Fruit fly (Drosophila melanogaster) whole organism, embryonic: ENCODE measurements around the gene kdn.

Source experiments
- Adf1 ChIP-seq: fragments of 200-800 bp; sonication (Bioruptor generic); IDR thresholded peaks from 2 replicates; pipeline ENCODE4 v1.3.6; 2022; ENCODE audit warnings: missing biosample characterization, missing genetic modification characterization
- Aef1 ChIP-seq: fragments of 200-800 bp; sonication (Bioruptor generic); IDR thresholded peaks from 3 replicates; pipeline ENCODE4 v1.3.6; 2022; ENCODE audit warnings: missing biosample characterization, missing genetic modification characterization
- Atf6 ChIP-seq: fragments of 200-800 bp; sonication (Bioruptor generic); IDR thresholded peaks from 2 replicates; pipeline ENCODE4 v1.3.6; 2022; ENCODE audit warnings: missing biosample characterization, missing genetic modification characterization
- CG10462 ChIP-seq: fragments of 200-800 bp; sonication (Bioruptor generic); optimal IDR thresholded peaks from 2 replicates; lab custom pipeline; 2016; ENCODE audit warnings: missing biosample characterization, missing genetic modification characterization
- CG12236 ChIP-seq: fragments of 200-800 bp; sonication (Bioruptor generic); optimal IDR thresholded peaks from 2 replicates; lab custom pipeline; 2016; ENCODE audit warnings: missing biosample characterization, missing genetic modification characterization
- CG15073 ChIP-seq: fragments of 200-800 bp; sonication (Bioruptor generic); optimal IDR thresholded peaks from 2 replicates; lab custom pipeline; 2016; ENCODE audit warnings: missing biosample characterization, missing genetic modification characterization
- CG1603 ChIP-seq: fragments of 200-800 bp; sonication (Bioruptor generic); optimal IDR thresholded peaks from 2 replicates; lab custom pipeline; 2019; ENCODE audit warnings: missing biosample characterization, mild to moderate bottlenecking, missing genetic modification characterization, moderate library complexity
- CG16779 ChIP-seq: fragments of 200-800 bp; sonication (Bioruptor generic); IDR thresholded peaks from 2 replicates; pipeline ENCODE4 v1.3.6; 2022; ENCODE audit warnings: missing biosample characterization, missing genetic modification characterization
- CG16815 ChIP-seq: fragments of 200-800 bp; sonication (Bioruptor generic); optimal IDR thresholded peaks from 3 replicates; lab custom pipeline; 2017; ENCODE audit warnings: missing biosample characterization, mild to moderate bottlenecking, missing genetic modification characterization
- CG17359 ChIP-seq: fragments of 200-800 bp; sonication (Bioruptor generic); optimal IDR thresholded peaks from 3 replicates; lab custom pipeline; 2018; ENCODE audit warnings: missing biosample characterization, mild to moderate bottlenecking, missing genetic modification characterization, moderate library complexity
- CG17912 ChIP-seq: fragments of 200-800 bp; sonication (Bioruptor generic); optimal IDR thresholded peaks from 2 replicates; lab custom pipeline; 2018; ENCODE audit warnings: missing biosample characterization, mild to moderate bottlenecking, missing genetic modification characterization
- CG31365 ChIP-seq: fragments of 200-800 bp; sonication (Bioruptor generic); optimal IDR thresholded peaks from 2 replicates; lab custom pipeline; 2018; ENCODE audit warnings: missing biosample characterization, mild to moderate bottlenecking, missing genetic modification characterization
- CG3281 ChIP-seq: fragments of 200-800 bp; sonication (Bioruptor generic); optimal IDR thresholded peaks from 3 replicates; lab custom pipeline; 2017; ENCODE audit warnings: missing biosample characterization, mild to moderate bottlenecking, missing genetic modification characterization
- CG42726 ChIP-seq: fragments of 200-800 bp; sonication (Bioruptor generic); IDR thresholded peaks from 2 replicates; pipeline ENCODE4 v1.3.6; 2022; ENCODE audit warnings: missing biosample characterization, missing genetic modification characterization; ENCODE audit not compliant: partially characterized antibody
- CG6254 ChIP-seq: fragments of 200-800 bp; sonication (Bioruptor generic); optimal IDR thresholded peaks from 3 replicates; lab custom pipeline; 2017; ENCODE audit warnings: mild to moderate bottlenecking, missing biosample characterization, missing genetic modification reagents, missing genetic modification characterization
- CG6272 ChIP-seq: fragments of 200-800 bp; sonication (Bioruptor generic); IDR thresholded peaks from 2 replicates; pipeline ENCODE4 v1.3.6; 2022; ENCODE audit warnings: missing biosample characterization, missing genetic modification characterization
- CG7963 ChIP-seq: fragments of 200-800 bp; sonication (Bioruptor generic); IDR thresholded peaks from 3 replicates; pipeline ENCODE4 v1.3.6; 2022; ENCODE audit warnings: missing biosample characterization, missing genetic modification characterization; ENCODE audit not compliant: partially characterized antibody
- CG8924 ChIP-seq: fragments of 200-800 bp; optimal IDR thresholded peaks from 3 replicates; lab custom pipeline; 2019; ENCODE audit warnings: missing biosample characterization, mild to moderate bottlenecking, missing genetic modification characterization, moderate library complexity
- CG9727 ChIP-seq: fragments of 200-800 bp; sonication (Bioruptor generic); optimal IDR thresholded peaks from 3 replicates; lab custom pipeline; 2017; ENCODE audit warnings: missing biosample characterization, mild to moderate bottlenecking, missing genetic modification characterization
- CTCF ChIP-seq: fragments of 200-800 bp; sonication (Bioruptor generic); optimal IDR thresholded peaks from 2 replicates; lab custom pipeline; 2017; ENCODE audit warnings: missing biosample characterization, mild to moderate bottlenecking, missing genetic modification characterization, moderate library complexity
- D ChIP-seq, 2 experiments: fragments of 200-800 bp in 1 of 2; fragments of >200 bp in 1 of 2; sonication (Bioruptor generic) in 1 of 2; optimal IDR thresholded peaks; 2 replicates in 1 of 2; 3 replicates in 1 of 2; lab custom pipeline; 2017; ENCODE audit warnings: mild to moderate bottlenecking in 1 of 2, missing biosample characterization in 1 of 2, missing genetic modification characterization in 1 of 2, missing genetic modification reagents in 1 of 2
- E2f1 ChIP-seq: fragments of 200-800 bp; sonication (Bioruptor generic); IDR thresholded peaks from 2 replicates; pipeline ENCODE4 v1.3.6; 2022; ENCODE audit warnings: missing biosample characterization, missing genetic modification characterization
- Hand ChIP-seq: fragments of 200-800 bp; sonication (Bioruptor generic); optimal IDR thresholded peaks from 2 replicates; lab custom pipeline; 2017; ENCODE audit warnings: mild to moderate bottlenecking, missing biosample characterization, missing genetic modification reagents, missing genetic modification characterization
- HmgZ ChIP-seq: fragments of 200-800 bp; sonication (Bioruptor generic); optimal IDR thresholded peaks from 2 replicates; lab custom pipeline; 2018; ENCODE audit warnings: missing biosample characterization, mild to moderate bottlenecking, missing genetic modification characterization
- Kr ChIP-seq: fragments of 200-800 bp; sonication (Bioruptor generic); optimal IDR thresholded peaks from 2 replicates; lab custom pipeline; 2017; ENCODE audit warnings: missing biosample characterization, mild to moderate bottlenecking, missing genetic modification characterization
- Scr ChIP-seq: fragments of 200-800 bp; sonication (Bioruptor generic); IDR thresholded peaks from 2 replicates; pipeline ENCODE4 v1.3.6; 2022; ENCODE audit warnings: missing biosample characterization, missing genetic modification characterization; ENCODE audit not compliant: partially characterized antibody
- Sox102F ChIP-seq: fragments of 200-800 bp; sonication (Bioruptor generic); optimal IDR thresholded peaks from 2 replicates; lab custom pipeline; 2018; ENCODE audit warnings: missing biosample characterization, mild to moderate bottlenecking, missing genetic modification characterization, moderate library complexity
- YL-1 ChIP-seq: fragments of 200-800 bp; sonication (Bioruptor generic); optimal IDR thresholded peaks from 3 replicates; lab custom pipeline; 2017; ENCODE audit warnings: missing biosample characterization, mild to moderate bottlenecking, missing genetic modification characterization
- ap ChIP-seq: fragments of 200-800 bp; sonication (Bioruptor generic); IDR thresholded peaks from 2 replicates; pipeline ENCODE4 v1.3.6; 2022; ENCODE audit warnings: missing biosample characterization, missing genetic modification characterization
- danr ChIP-seq: fragments of 200-800 bp; sonication (Bioruptor generic); IDR thresholded peaks from 2 replicates; pipeline ENCODE4 v1.3.6; 2022; ENCODE audit warnings: missing biosample characterization, missing genetic modification characterization
- dmrt11E ChIP-seq: fragments of 200-800 bp; sonication (Bioruptor generic); optimal IDR thresholded peaks from 3 replicates; lab custom pipeline; 2018; ENCODE audit warnings: missing biosample characterization, mild to moderate bottlenecking, missing genetic modification characterization, moderate library complexity
- dmrt99B ChIP-seq: fragments of 200-800 bp; sonication (Bioruptor generic); optimal IDR thresholded peaks from 2 replicates; lab custom pipeline; 2018; ENCODE audit warnings: missing biosample characterization, mild to moderate bottlenecking, missing genetic modification characterization, moderate library complexity
- gcm2 ChIP-seq: fragments of 200-800 bp; sonication (Bioruptor generic); optimal IDR thresholded peaks from 2 replicates; lab custom pipeline; 2016; ENCODE audit warnings: missing biosample characterization, missing genetic modification characterization
- insv ChIP-seq, 2 experiments: fragments of 200-800 bp; sonication (Bioruptor generic); optimal IDR thresholded peaks; 3 replicates each; lab custom pipeline; 2016 to 2018; ENCODE audit warnings: missing biosample characterization in 2 of 2, missing genetic modification characterization in 2 of 2
- jigr1 ChIP-seq: fragments of 200-800 bp; sonication (Bioruptor generic); IDR thresholded peaks from 3 replicates; pipeline ENCODE4 v1.3.6; 2022; ENCODE audit warnings: missing biosample characterization, missing genetic modification characterization
- klu ChIP-seq: fragments of 200-800 bp; sonication (Bioruptor generic); IDR thresholded peaks from 2 replicates; pipeline ENCODE4 v1.3.6; 2022; ENCODE audit warnings: missing biosample characterization, missing genetic modification characterization
- lmd ChIP-seq: fragments of 200-800 bp; sonication (Bioruptor generic); IDR thresholded peaks from 2 replicates; pipeline ENCODE4 v1.3.6; 2022; ENCODE audit warnings: missing biosample characterization, missing genetic modification characterization
- maf-S ChIP-seq: fragments of 200-800 bp; sonication (Bioruptor generic); optimal IDR thresholded peaks from 2 replicates; lab custom pipeline; 2016; ENCODE audit warnings: missing biosample characterization, missing genetic modification characterization
- mirr ChIP-seq: fragments of 200-800 bp; sonication (Bioruptor generic); optimal IDR thresholded peaks from 3 replicates; lab custom pipeline; 2018; ENCODE audit warnings: missing biosample characterization, mild to moderate bottlenecking, missing genetic modification characterization
- nerfin-2 ChIP-seq: fragments of 200-800 bp; sonication (Bioruptor generic); IDR thresholded peaks from 2 replicates; pipeline ENCODE4 v1.3.6; 2022; ENCODE audit warnings: missing biosample characterization, missing genetic modification characterization; ENCODE audit not compliant: partially characterized antibody
- pan ChIP-seq, 4 experiments: fragments of >200 bp in 3 of 4; fragments of 200-800 bp in 1 of 4; sonication (Bioruptor generic) in 1 of 4; optimal IDR thresholded peaks in 3 of 4; IDR thresholded peaks in 1 of 4; 2 replicates each; pipeline versions ENCODE4 v1.3.6 to Lab custom; 2017 to 2022; ENCODE audit warnings: missing biosample characterization in 2 of 4, missing genetic modification characterization in 2 of 4, mixed read lengths in 1 of 4
- peb ChIP-seq: fragments of 200-800 bp; sonication (Bioruptor generic); IDR thresholded peaks from 2 replicates; pipeline ENCODE4 v1.3.6; 2022; ENCODE audit warnings: missing biosample characterization, missing genetic modification characterization
- row ChIP-seq: fragments of 200-800 bp; sonication (Bioruptor generic); IDR thresholded peaks from 3 replicates; pipeline ENCODE4 v1.3.6; 2022; ENCODE audit warnings: missing biosample characterization, missing genetic modification characterization
- run ChIP-seq: fragments of 200-800 bp; sonication (Bioruptor generic); optimal IDR thresholded peaks from 3 replicates; lab custom pipeline; 2018; ENCODE audit warnings: missing biosample characterization, mild to moderate bottlenecking, missing genetic modification characterization
- sc ChIP-seq, 3 experiments: fragments of >200 bp in 2 of 3; fragments of 200-800 bp in 1 of 3; sonication (Bioruptor generic) in 1 of 3; optimal IDR thresholded peaks; 2 replicates in 2 of 3; 3 replicates in 1 of 3; lab custom pipeline; 2017; ENCODE audit warnings: mild to moderate bottlenecking in 1 of 3, missing biosample characterization in 1 of 3, missing genetic modification characterization in 1 of 3, missing genetic modification reagents in 1 of 3
- sob ChIP-seq: fragments of 200-800 bp; sonication (Bioruptor generic); IDR thresholded peaks from 2 replicates; pipeline ENCODE4 v1.3.6; 2022; ENCODE audit warnings: missing biosample characterization, missing genetic modification characterization
- trh ChIP-seq: fragments of 200-800 bp; sonication (Bioruptor generic); optimal IDR thresholded peaks from 2 replicates; lab custom pipeline; 2016; ENCODE audit warnings: missing biosample characterization, missing genetic modification characterization
- vnd ChIP-seq: fragments of 200-800 bp; sonication (Bioruptor generic); IDR thresholded peaks from 3 replicates; pipeline ENCODE4 v1.3.6; 2022; ENCODE audit warnings: missing biosample characterization, missing genetic modification characterization; ENCODE audit not compliant: partially characterized antibody
- zf30C ChIP-seq: fragments of 200-800 bp; sonication (Bioruptor generic); optimal IDR thresholded peaks from 3 replicates; lab custom pipeline; 2018; ENCODE audit warnings: missing biosample characterization, mild to moderate bottlenecking, missing genetic modification characterization

Gene kdn

DNA sequence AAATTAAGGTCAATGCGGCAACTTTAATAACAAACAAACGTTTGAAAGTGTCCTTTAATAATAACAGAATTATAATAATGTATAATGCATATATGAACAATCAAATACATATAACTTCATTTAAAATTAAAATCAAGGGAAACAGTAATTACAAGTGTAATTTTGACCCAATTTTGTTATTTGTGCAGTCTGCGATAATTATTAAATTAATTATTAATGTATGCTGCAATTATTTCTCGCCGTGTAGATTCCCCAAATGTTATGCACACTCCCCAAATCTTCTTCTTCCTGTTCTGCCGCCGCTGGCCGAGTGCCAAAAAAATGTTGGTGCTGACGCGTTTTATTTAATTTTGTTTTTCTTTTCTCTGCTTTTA is 3.2 kb downstream of the kdn start (continued):
- no peak for TF ChIP-seq CG16779 (GFP tag; lab: Robert Waterston, UW)
- peak; percentile 16 for TF ChIP-seq CTCF (GFP tag; lab: Kevin White, UChicago)
- peak; percentile 57; the same call in 1 of the 2 replicates for TF ChIP-seq peb (GFP tag; lab: Robert Waterston, UW)
- TF ChIP-seq CG12236 (GFP tag; lab: Kevin White, UChicago): no peak
- TF ChIP-seq CG17359 (tag; lab: Kevin White, UChicago): peak; percentile 89
- peak; percentile 89 for TF ChIP-seq row
- peak; percentile 29 for TF ChIP-seq CG17912 (GFP tag; lab: Kevin White, UChicago)
- peak; percentile 66 for TF ChIP-seq trh
- TF ChIP-seq insv (GFP tag; optimal IDR thresholded peaks at IDR 0.05; lab: Kevin White, UChicago): peak in 1 of 2 experiments; percentile 74
- TF ChIP-seq Aef1: peak; percentile 69
- TF ChIP-seq ap (GFP tag; lab: Robert Waterston, UW): peak; percentile 69
- TF ChIP-seq danr: peak; percentile 66
- TF ChIP-seq lmd: peak; percentile 83
- peak; percentile 66 for TF ChIP-seq CG1603 (tag; lab: Kevin White, UChicago)
- TF ChIP-seq CG10462 (GFP tag; lab: Kevin White, UChicago): peak; percentile 69
- peak; percentile 92 for TF ChIP-seq CG8924 (tag; lab: Kevin White, UChicago)
- no peak for TF ChIP-seq CG31365 (tag; lab: Kevin White, UChicago)
- TF ChIP-seq klu (GFP tag; lab: Robert Waterston, UW): peak; percentile 77
- TF ChIP-seq Sox102F (GFP tag; lab: Kevin White, UChicago): peak; percentile 89
- TF ChIP-seq CG6254: peak; percentile 72
- peak; percentile 72 for TF ChIP-seq run (tag; lab: Kevin White, UChicago)
- peak; percentile 84 for TF ChIP-seq Hand
- TF ChIP-seq Scr (GFP tag; lab: Robert Waterston, UW): no peak
- TF ChIP-seq E2f1 (GFP tag; lab: Robert Waterston, UW): peak; percentile 82
- TF ChIP-seq CG7963 (GFP tag; lab: Robert Waterston, UW): no peak
- TF ChIP-seq CG16815 (GFP tag; lab: Kevin White, UChicago): peak; percentile 81
- TF ChIP-seq CG15073 (GFP tag; lab: Kevin White, UChicago): no peak
- TF ChIP-seq CG6272 (GFP tag; lab: Robert Waterston, UW): peak; percentile 60; the same call in 1 of the 2 replicates
- TF ChIP-seq vnd (GFP tag; lab: Robert Waterston, UW): no peak
- no peak for TF ChIP-seq Kr (GFP tag; lab: Kevin White, UChicago)
- TF ChIP-seq HmgZ (tag; lab: Kevin White, UChicago): peak; percentile 81
- TF ChIP-seq sc (optimal IDR thresholded peaks at IDR 0.05; lab: Kevin White, UChicago): no peak
- peak; percentile 77 for TF ChIP-seq sc (GFP tag; optimal IDR thresholded peaks at IDR 0.05; lab: Kevin White, UChicago)
- TF ChIP-seq Atf6 (GFP tag; lab: Robert Waterston, UW): peak; percentile 85
- TF ChIP-seq Adf1: peak; percentile 60
- TF ChIP-seq gcm2 (GFP tag; lab: Kevin White, UChicago): peak; percentile 31
- no peak for TF ChIP-seq nerfin-2
- peak; percentile 86 for TF ChIP-seq zf30C (GFP tag; lab: Kevin White, UChicago)
- TF ChIP-seq dmrt11E (tag; lab: Kevin White, UChicago): peak; percentile 89
- peak; percentile 88 for TF ChIP-seq CG3281 (GFP tag; lab: Kevin White, UChicago)
- no peak for TF ChIP-seq D (optimal IDR thresholded peaks at IDR 0.05; lab: Kevin White, UChicago)
- peak; percentile 84 for TF ChIP-seq D (GFP tag; optimal IDR thresholded peaks at IDR 0.05; lab: Kevin White, UChicago)
- peak; percentile 43; the same call in 1 of the 3 replicates for TF ChIP-seq jigr1
- TF ChIP-seq dmrt99B (tag; lab: Kevin White, UChicago): peak; percentile 93
- TF ChIP-seq CG9727: peak; percentile 92
- TF ChIP-seq CG42726 (GFP tag; lab: Robert Waterston, UW): no peak
- no peak for TF ChIP-seq mirr (GFP tag; lab: Kevin White, UChicago)
- no peak for TF ChIP-seq maf-S (GFP tag; lab: Kevin White, UChicago)
- TF ChIP-seq pan (optimal IDR thresholded peaks at IDR 0.05; lab: Kevin White, UChicago): no peak
- peak in 1 of 2 experiments; percentile 80 for TF ChIP-seq pan (GFP tag; optimal IDR thresholded peaks at IDR 0.05 in 1 of 2, IDR thresholded peaks at IDR 0.05 in 1 of 2)
- TF ChIP-seq sob (GFP tag; lab: Robert Waterston, UW): peak; percentile 77
- TF ChIP-seq YL-1 (GFP tag; lab: Kevin White, UChicago): peak; percentile 61
